Worm (Caenorhabditis elegans): Measurements from ENCODE around the gene cnk-1.

DNA sequence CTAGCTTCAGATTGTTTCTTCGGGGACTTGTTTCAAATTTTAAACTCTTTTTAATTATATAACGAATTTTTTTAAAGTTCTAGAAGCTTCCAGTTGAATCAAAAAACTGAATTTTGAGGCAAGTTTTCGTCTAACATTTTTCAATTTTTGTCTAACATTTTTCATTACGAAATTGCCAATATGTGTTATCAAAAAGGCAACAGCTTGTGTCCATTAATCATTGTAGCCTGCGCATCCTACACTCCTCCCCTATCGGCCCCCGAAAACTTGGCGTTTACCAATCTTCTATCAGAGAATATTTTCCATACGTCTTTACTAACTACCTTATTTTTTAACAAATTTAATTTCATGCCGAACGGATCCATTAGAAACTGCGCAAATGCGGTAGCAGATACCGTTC is 29.0 kb downstream of the cnk-1 start, which contains the start of gene vglu-3:
- TF ChIP-seq madf-8 (GFP tag; conservative IDR thresholded peaks at IDR 0.05) (no peak), repo-1 (tag; optimal IDR thresholded peaks at IDR 0.05) (no peak), attf-5 (GFP tag; optimal IDR thresholded peaks at IDR 0.05) (no peak)

Data from whole organism, young adult.